Fruit fly (Drosophila melanogaster): Measurements from ENCODE around the gene TfIIFalpha.

TfIIFalpha gene

DNA sequence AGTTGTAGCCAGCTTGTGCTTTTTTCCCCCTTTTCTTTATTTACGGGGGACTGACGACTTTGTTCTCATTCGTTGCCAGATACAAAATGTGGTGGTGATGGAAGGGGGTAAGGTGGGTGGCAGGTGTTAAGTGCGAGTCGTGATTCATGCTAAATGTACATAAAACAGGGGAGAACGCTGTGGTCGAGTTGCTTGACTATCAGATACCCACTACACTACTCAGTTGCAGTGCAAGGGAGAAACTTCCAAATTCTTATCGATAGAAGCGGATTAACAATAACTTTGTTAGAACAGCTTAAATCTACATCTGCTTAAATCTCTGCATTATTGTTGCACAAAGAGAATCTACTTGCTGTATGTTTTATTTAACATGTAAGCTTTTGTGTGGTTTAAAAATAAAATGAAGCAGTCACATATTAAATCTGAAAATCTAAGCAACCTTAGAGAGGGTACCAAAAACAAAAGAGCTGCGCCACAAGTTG lies 17.4 kb downstream of the TfIIFalpha start (continued):
- no peak for TF ChIP-seq Atf3 (GFP tag; optimal IDR thresholded peaks at IDR 0.05)
- no peak for TF ChIP-seq Mad (GFP tag; optimal IDR thresholded peaks at IDR 0.05)
- TF ChIP-seq CG15479 (GFP tag; optimal IDR thresholded peaks at IDR 0.05): no peak
- TF ChIP-seq dm (GFP tag; optimal IDR thresholded peaks at IDR 0.05): no peak
- TF ChIP-seq pb (GFP tag; optimal IDR thresholded peaks at IDR 0.05): no peak
- TF ChIP-seq Trl (optimal IDR thresholded peaks at IDR 0.05): no peak
- no peak for TF ChIP-seq Trl (GFP tag; optimal IDR thresholded peaks at IDR 0.05)
- no peak for TF ChIP-seq Elba2 (GFP tag; optimal IDR thresholded peaks at IDR 0.05)
- TF ChIP-seq CG7987 (GFP tag; optimal IDR thresholded peaks at IDR 0.05): no peak
- TF ChIP-seq sd (tag; optimal IDR thresholded peaks at IDR 0.05): no peak
- no peak for TF ChIP-seq twi (tag; optimal IDR thresholded peaks at IDR 0.05)
- peak; percentile 37; the same call in 1 of the 2 replicates for TF ChIP-seq Awh (GFP tag; IDR thresholded peaks at IDR 0.05)
- TF ChIP-seq CG7928 (GFP tag; optimal IDR thresholded peaks at IDR 0.05): no peak
- peak; percentile 13 for TF ChIP-seq HLH54F (GFP tag; optimal IDR thresholded peaks at IDR 0.05)
- TF ChIP-seq gsb (GFP tag; IDR thresholded peaks at IDR 0.05): no peak
- no peak for TF ChIP-seq CG8089 (GFP tag; optimal IDR thresholded peaks at IDR 0.05)
- peak; percentile 28 for TF ChIP-seq HHEX (GFP tag; optimal IDR thresholded peaks at IDR 0.05)
- TF ChIP-seq Bdp1 (GFP tag; optimal IDR thresholded peaks at IDR 0.05): no peak
- peak; percentile 31; the same call in 1 of the 2 replicates for TF ChIP-seq Scr (GFP tag; IDR thresholded peaks at IDR 0.05; ENCODE audit: partially characterized antibody)
- no peak for TF ChIP-seq HmgZ (tag; optimal IDR thresholded peaks at IDR 0.05)
- TF ChIP-seq Chrac-16 (GFP tag; optimal IDR thresholded peaks at IDR 0.05): no peak
- TF ChIP-seq sens (GFP tag): peak; percentile 72
- peak; percentile 30 for TF ChIP-seq nmo (GFP tag; optimal IDR thresholded peaks at IDR 0.05)
- TF ChIP-seq CG5245 (GFP tag; optimal IDR thresholded peaks at IDR 0.05): no peak
- TF ChIP-seq mld (GFP tag; IDR thresholded peaks at IDR 0.05; ENCODE audit: partially characterized antibody): 0 out of 3 replicates have a peak, but pooled peaks have one; percentile 40
- TF ChIP-seq Bteb2 (GFP tag; optimal IDR thresholded peaks at IDR 0.05): no peak
- no peak for TF ChIP-seq croc (GFP tag; conservative IDR thresholded peaks at IDR 0.05)
- no peak for TF ChIP-seq hth (optimal IDR thresholded peaks at IDR 0.05)
- TF ChIP-seq Hmx (GFP tag; optimal IDR thresholded peaks at IDR 0.05): no peak
- TF ChIP-seq Oli (tag; optimal IDR thresholded peaks at IDR 0.05): peak; percentile 4
- TF ChIP-seq YL-1 (GFP tag; optimal IDR thresholded peaks at IDR 0.05): no peak
- no peak for TF ChIP-seq wek (GFP tag; optimal IDR thresholded peaks at IDR 0.05)
- TF ChIP-seq emc (GFP tag; optimal IDR thresholded peaks at IDR 0.05): no peak
- TF ChIP-seq lilli (GFP tag; optimal IDR thresholded peaks at IDR 0.05): peak; percentile 26
- TF ChIP-seq CG7745 (tag; optimal IDR thresholded peaks at IDR 0.05): no peak
- TF ChIP-seq inv (GFP tag; IDR thresholded peaks at IDR 0.05; ENCODE audit: partially characterized antibody): no peak
- 0 out of 4 replicates have a peak, but pooled peaks have one; percentile 61 for TF ChIP-seq chinmo (GFP tag; IDR thresholded peaks at IDR 0.05; ENCODE audit: partially characterized antibody)
- no peak for TF ChIP-seq CG9727 (GFP tag; optimal IDR thresholded peaks at IDR 0.05)
- TF ChIP-seq CG4707 (GFP tag; optimal IDR thresholded peaks at IDR 0.05): no peak
- no peak for TF ChIP-seq NFAT (GFP tag; IDR thresholded peaks at IDR 0.05)
- TF ChIP-seq tin (GFP tag; optimal IDR thresholded peaks at IDR 0.05): no peak
- TF ChIP-seq ase (GFP tag; IDR thresholded peaks at IDR 0.05): no peak
- no peak for TF ChIP-seq CTCF (GFP tag; optimal IDR thresholded peaks at IDR 0.05)
- TF ChIP-seq D19B (GFP tag; optimal IDR thresholded peaks at IDR 0.05): no peak
- TF ChIP-seq grn (GFP tag; optimal IDR thresholded peaks at IDR 0.05): no peak
- no peak for TF ChIP-seq org-1 (GFP tag; optimal IDR thresholded peaks at IDR 0.05)
- TF ChIP-seq zfh2 (GFP tag; optimal IDR thresholded peaks at IDR 0.05): peak; percentile 47
- TF ChIP-seq CG8281 (tag; optimal IDR thresholded peaks at IDR 0.05): no peak
- TF ChIP-seq CG6272 (GFP tag; IDR thresholded peaks at IDR 0.05): no peak
- TF ChIP-seq CG1529 (GFP tag; optimal IDR thresholded peaks at IDR 0.05): no peak
- TF ChIP-seq Nf-YB (GFP tag; optimal IDR thresholded peaks at IDR 0.05): no peak
- TF ChIP-seq lab (GFP tag; optimal IDR thresholded peaks at IDR 0.05): peak; percentile 27
- TF ChIP-seq maf-S (GFP tag; optimal IDR thresholded peaks at IDR 0.05): no peak

Data from whole organism, embryonic.